Fruit fly (Drosophila melanogaster) whole organism, embryonic: ENCODE results near the gene armi.

ENCODE experiments used
- Bdp1 ChIP-seq: fragments of 200-800 bp; sonication (Bioruptor generic); optimal IDR thresholded peaks from 3 replicates; lab custom pipeline; 2016; ENCODE audit warnings: missing biosample characterization, missing genetic modification characterization
- Bgb ChIP-seq: fragments of 200-800 bp; sonication (Bioruptor generic); IDR thresholded peaks from 2 replicates; pipeline ENCODE4 v1.3.6; 2022; ENCODE audit warnings: missing biosample characterization, missing genetic modification characterization; ENCODE audit not compliant: partially characterized antibody
- Blimp-1 ChIP-seq: fragments of 200-800 bp; sonication (Bioruptor generic); optimal IDR thresholded peaks from 3 replicates; lab custom pipeline; 2018; ENCODE audit warnings: missing biosample characterization, missing genetic modification characterization, mild to moderate bottlenecking, moderate library complexity, missing genetic modification reagents
- CG11085 ChIP-seq: fragments of 200-800 bp; sonication (Bioruptor generic); IDR thresholded peaks from 2 replicates; pipeline ENCODE4 v1.3.6; 2022; ENCODE audit warnings: missing biosample characterization, missing genetic modification characterization
- CG11723 ChIP-seq: fragments of 200-800 bp; sonication (Bioruptor generic); optimal IDR thresholded peaks from 2 replicates; lab custom pipeline; 2017; ENCODE audit warnings: missing biosample characterization, mild to moderate bottlenecking, missing genetic modification characterization
- CG12744 ChIP-seq: fragments of 200-800 bp; sonication (Bioruptor generic); optimal IDR thresholded peaks from 2 replicates; lab custom pipeline; 2016; ENCODE audit warnings: missing biosample characterization, missing genetic modification characterization
- CG12769 ChIP-seq: fragments of 200-800 bp; sonication (Bioruptor generic); optimal IDR thresholded peaks from 2 replicates; lab custom pipeline; 2019; ENCODE audit warnings: missing biosample characterization, mild to moderate bottlenecking, missing genetic modification characterization, moderate library complexity
- CG13775 ChIP-seq: fragments of 200-800 bp; sonication (Bioruptor generic); optimal IDR thresholded peaks from 3 replicates; lab custom pipeline; 2017; ENCODE audit warnings: missing biosample characterization, mild to moderate bottlenecking, missing genetic modification characterization
- CG14860 ChIP-seq: fragments of 200-800 bp; sonication (Bioruptor generic); IDR thresholded peaks from 3 replicates; pipeline ENCODE4 v1.3.6; 2022; ENCODE audit warnings: missing biosample characterization, missing genetic modification characterization; ENCODE audit not compliant: partially characterized antibody
- CG15073 ChIP-seq: fragments of 200-800 bp; sonication (Bioruptor generic); optimal IDR thresholded peaks from 2 replicates; lab custom pipeline; 2016; ENCODE audit warnings: missing biosample characterization, missing genetic modification characterization
- CG16813 ChIP-seq: fragments of 200-800 bp; sonication (Bioruptor generic); IDR thresholded peaks from 3 replicates; pipeline ENCODE4 v1.3.6; 2022; ENCODE audit warnings: missing biosample characterization, missing genetic modification characterization; ENCODE audit not compliant: partially characterized antibody
- CG17328 ChIP-seq: fragments of 200-800 bp; sonication (Bioruptor generic); IDR thresholded peaks from 2 replicates; pipeline ENCODE4 v1.3.6; 2022; ENCODE audit warnings: missing biosample characterization, missing genetic modification characterization
- CG31224 ChIP-seq: fragments of 200-800 bp; sonication (Bioruptor generic); IDR thresholded peaks from 2 replicates; pipeline ENCODE4 v1.3.6; 2022; ENCODE audit warnings: missing biosample characterization, missing genetic modification characterization
- CG3163 ChIP-seq: fragments of 200-800 bp; sonication (Bioruptor generic); optimal IDR thresholded peaks from 3 replicates; lab custom pipeline; 2016; ENCODE audit warnings: missing biosample characterization, missing genetic modification characterization
- CG32767 ChIP-seq: fragments of 200-800 bp; sonication (Bioruptor generic); IDR thresholded peaks from 2 replicates; pipeline ENCODE4 v1.3.6; 2022; ENCODE audit warnings: missing biosample characterization, missing genetic modification characterization
- CG33213 ChIP-seq: fragments of 200-800 bp; sonication (Bioruptor generic); optimal IDR thresholded peaks from 3 replicates; lab custom pipeline; 2016; ENCODE audit warnings: missing biosample characterization, missing genetic modification characterization
- CG34224 ChIP-seq: fragments of 200-800 bp; sonication (Bioruptor generic); IDR thresholded peaks from 3 replicates; pipeline ENCODE4 v1.3.6; 2022; ENCODE audit warnings: missing biosample characterization, missing genetic modification characterization; ENCODE audit not compliant: partially characterized antibody
- CG4360 ChIP-seq: fragments of 200-800 bp; sonication (Bioruptor generic); IDR thresholded peaks from 2 replicates; pipeline ENCODE4 v1.3.6; 2022; ENCODE audit warnings: missing biosample characterization, missing genetic modification characterization
- CG7963 ChIP-seq: fragments of 200-800 bp; sonication (Bioruptor generic); IDR thresholded peaks from 3 replicates; pipeline ENCODE4 v1.3.6; 2022; ENCODE audit warnings: missing biosample characterization, missing genetic modification characterization; ENCODE audit not compliant: partially characterized antibody
- CG8290 ChIP-seq, 3 experiments: fragments of 200-800 bp; sonication (Bioruptor generic); optimal IDR thresholded peaks; 2 replicates each; lab custom pipeline; 2016 to 2019; ENCODE audit warnings: missing biosample characterization in 3 of 3, missing genetic modification characterization in 3 of 3, mild to moderate bottlenecking in 2 of 3, moderate library complexity in 1 of 3
- CG8359 ChIP-seq: fragments of 200-800 bp; sonication (Bioruptor generic); optimal IDR thresholded peaks from 2 replicates; lab custom pipeline; 2017; ENCODE audit warnings: missing biosample characterization, mild to moderate bottlenecking, missing genetic modification characterization, borderline replicate concordance
- CG9797 ChIP-seq: fragments of 200-800 bp; sonication (Bioruptor generic); optimal IDR thresholded peaks from 3 replicates; lab custom pipeline; 2018; ENCODE audit warnings: missing biosample characterization, mild to moderate bottlenecking, missing genetic modification characterization
- D ChIP-seq, 2 experiments: fragments of 200-800 bp in 1 of 2; fragments of >200 bp in 1 of 2; sonication (Bioruptor generic) in 1 of 2; optimal IDR thresholded peaks; 2 replicates in 1 of 2; 3 replicates in 1 of 2; lab custom pipeline; 2017; ENCODE audit warnings: mild to moderate bottlenecking in 1 of 2, missing biosample characterization in 1 of 2, missing genetic modification characterization in 1 of 2, missing genetic modification reagents in 1 of 2
- Dbx ChIP-seq: fragments of 200-800 bp; sonication (Bioruptor generic); IDR thresholded peaks from 3 replicates; pipeline ENCODE4 v1.3.6; 2022; ENCODE audit warnings: missing biosample characterization, missing genetic modification characterization
- Dek ChIP-seq: fragments of 200-800 bp; sonication (Bioruptor generic); optimal IDR thresholded peaks from 3 replicates; lab custom pipeline; 2019; ENCODE audit warnings: missing biosample characterization, mild to moderate bottlenecking, missing genetic modification characterization, moderate library complexity
- HLH3B ChIP-seq: fragments of 200-800 bp; sonication (Bioruptor generic); IDR thresholded peaks from 2 replicates; pipeline ENCODE4 v1.3.6; 2022; ENCODE audit warnings: missing biosample characterization, missing genetic modification characterization
- HLH4C ChIP-seq: fragments of 200-800 bp; sonication (Bioruptor generic); IDR thresholded peaks from 3 replicates; pipeline ENCODE4 v1.3.6; 2022; ENCODE audit warnings: missing biosample characterization, missing genetic modification characterization; ENCODE audit not compliant: partially characterized antibody
- Hmr ChIP-seq: fragments of 200-800 bp; sonication (Bioruptor generic); optimal IDR thresholded peaks from 3 replicates; lab custom pipeline; 2017; ENCODE audit warnings: mild to moderate bottlenecking, missing biosample characterization, missing genetic modification reagents, missing genetic modification characterization
- PHDP ChIP-seq: fragments of 200-800 bp; sonication (Bioruptor generic); optimal IDR thresholded peaks from 3 replicates; lab custom pipeline; 2018; ENCODE audit warnings: missing biosample characterization, mild to moderate bottlenecking, missing genetic modification characterization, moderate library complexity
- Stat92E ChIP-seq, 3 experiments: fragments of >200 bp in 2 of 3; fragments of 200-800 bp in 1 of 3; sonication (Bioruptor generic) in 1 of 3; optimal IDR thresholded peaks; 2 replicates each; lab custom pipeline; 2017 to 2019; ENCODE audit warnings: missing biosample characterization in 3 of 3, missing genetic modification characterization in 3 of 3, mild to moderate bottlenecking in 1 of 3, moderate library complexity in 1 of 3
- cwo ChIP-seq: fragments of 200-800 bp; sonication (Bioruptor generic); optimal IDR thresholded peaks from 3 replicates; lab custom pipeline; 2017; ENCODE audit warnings: missing biosample characterization, missing genetic modification characterization, mild to moderate bottlenecking, moderate library complexity, missing genetic modification reagents
- dmrt99B ChIP-seq: fragments of 200-800 bp; sonication (Bioruptor generic); optimal IDR thresholded peaks from 2 replicates; lab custom pipeline; 2018; ENCODE audit warnings: missing biosample characterization, mild to moderate bottlenecking, missing genetic modification characterization, moderate library complexity
- gfzf ChIP-seq: fragments of 200-800 bp; sonication (Bioruptor generic); optimal IDR thresholded peaks from 2 replicates; lab custom pipeline; 2016; ENCODE audit warnings: missing biosample characterization, mild to moderate bottlenecking, missing genetic modification characterization, moderate library complexity
- gsb ChIP-seq: fragments of 200-800 bp; sonication (Bioruptor generic); IDR thresholded peaks from 2 replicates; pipeline ENCODE4 v1.3.6; 2022; ENCODE audit warnings: missing biosample characterization, missing genetic modification characterization
- ham ChIP-seq: fragments of 200-800 bp; sonication (Bioruptor generic); IDR thresholded peaks from 2 replicates; pipeline ENCODE4 v1.3.6; 2022; ENCODE audit warnings: missing biosample characterization, missing genetic modification characterization
- kni ChIP-seq: fragments of 200-800 bp; sonication (Bioruptor generic); optimal IDR thresholded peaks from 3 replicates; lab custom pipeline; 2017; ENCODE audit warnings: mild to moderate bottlenecking, missing biosample characterization, missing genetic modification reagents, missing genetic modification characterization
- lola ChIP-seq, 3 experiments: fragments of >200 bp in 2 of 3; fragments of 200-800 bp in 1 of 3; sonication (Bioruptor generic) in 1 of 3; optimal IDR thresholded peaks; 2 replicates each; lab custom pipeline; 2017 to 2019; ENCODE audit warnings: missing biosample characterization in 3 of 3, missing genetic modification characterization in 3 of 3, mild to moderate bottlenecking in 1 of 3, moderate library complexity in 1 of 3
- lov ChIP-seq, 2 experiments: fragments of 200-800 bp in 1 of 2; fragments of >200 bp in 1 of 2; sonication (Bioruptor generic) in 1 of 2; IDR thresholded peaks in 1 of 2; optimal IDR thresholded peaks in 1 of 2; 2 replicates in 1 of 2; 3 replicates in 1 of 2; pipeline versions ENCODE4 v1.3.6 to Lab custom; 2017 to 2022; ENCODE audit warnings: missing biosample characterization in 1 of 2, missing genetic modification characterization in 1 of 2
- mam ChIP-seq: fragments of 200-800 bp; sonication (Bioruptor generic); optimal IDR thresholded peaks from 3 replicates; lab custom pipeline; 2016; ENCODE audit warnings: missing biosample characterization, missing genetic modification characterization
- onecut ChIP-seq: fragments of 200-800 bp; sonication (Bioruptor generic); IDR thresholded peaks from 2 replicates; pipeline ENCODE4 v1.3.6; 2022; ENCODE audit warnings: missing biosample characterization, missing genetic modification characterization
- pzg ChIP-seq: fragments of 200-800 bp; sonication (Bioruptor generic); optimal IDR thresholded peaks from 3 replicates; lab custom pipeline; 2018; ENCODE audit warnings: missing biosample characterization, mild to moderate bottlenecking, missing genetic modification characterization, moderate library complexity
- salm ChIP-seq: fragments of 200-800 bp; sonication (Bioruptor generic); optimal IDR thresholded peaks from 2 replicates; lab custom pipeline; 2018; ENCODE audit warnings: missing biosample characterization, mild to moderate bottlenecking, missing genetic modification characterization
- sens ChIP-seq: fragments of 200-800 bp; sonication (Bioruptor generic); peaks from one replicate; lab custom pipeline; 2016; ENCODE audit warnings: missing biosample characterization, missing genetic modification characterization
- sna ChIP-seq: fragments of 200-800 bp; sonication (Bioruptor generic); IDR thresholded peaks from 2 replicates; pipeline ENCODE4 v1.3.6; 2022; ENCODE audit warnings: missing biosample characterization, missing genetic modification characterization; ENCODE audit not compliant: partially characterized antibody
- sr ChIP-seq: fragments of 200-800 bp; sonication (Bioruptor generic); IDR thresholded peaks from 3 replicates; pipeline ENCODE4 v1.3.6; 2022; ENCODE audit warnings: missing biosample characterization, missing genetic modification characterization
- trem ChIP-seq: fragments of 200-800 bp; optimal IDR thresholded peaks from 3 replicates; lab custom pipeline; 2019; ENCODE audit warnings: missing biosample characterization, mild to moderate bottlenecking, missing genetic modification characterization, moderate library complexity
- tup ChIP-seq: fragments of 200-800 bp; sonication (Bioruptor generic); optimal IDR thresholded peaks from 2 replicates; lab custom pipeline; 2016; ENCODE audit warnings: missing biosample characterization, mild to moderate bottlenecking, missing genetic modification characterization, moderate library complexity

The armi gene

DNA sequence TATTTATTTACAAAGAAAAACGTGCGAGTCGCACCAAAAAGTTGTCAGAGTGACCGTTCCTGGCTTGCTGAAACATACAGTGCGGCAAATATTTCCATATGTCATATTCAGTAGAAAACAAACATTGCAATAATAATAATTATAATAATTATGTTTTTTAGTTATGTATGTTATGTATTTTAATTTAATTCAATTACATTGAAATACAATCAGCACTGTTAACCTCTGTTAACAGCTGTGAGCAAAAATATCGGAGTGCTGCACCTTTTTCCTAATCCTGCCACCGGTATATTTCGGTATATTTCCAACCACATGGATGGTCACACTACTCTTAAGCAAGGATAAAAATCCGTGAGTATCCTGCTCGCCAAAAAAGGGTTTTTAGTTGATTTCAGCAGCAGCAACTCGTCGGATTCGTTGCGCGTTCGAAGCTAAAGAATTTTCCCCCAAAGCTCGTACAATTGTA is 11.0 kb downstream of the armi start, which contains the start of the genes CG32267 and CG42324 (continued):
- TF ChIP-seq ham (no peak), PHDP (tag; lab: Kevin White, UChicago) (no peak), cwo (no peak), CG14860 (GFP tag; lab: Robert Waterston, UW) (no peak), HLH4C (GFP tag; lab: Robert Waterston, UW) (no peak), CG8290 (GFP tag; optimal IDR thresholded peaks at IDR 0.05; lab: Kevin White, UChicago) (no peak), CG8290 (tag; optimal IDR thresholded peaks at IDR 0.05; lab: Kevin White, UChicago) (no peak), CG31224 (GFP tag; lab: Robert Waterston, UW) (no peak), salm (tag; lab: Kevin White, UChicago) (no peak), CG11723 (no peak), CG34224 (GFP tag; lab: Robert Waterston, UW) (no peak), dmrt99B (no peak), Stat92E (GFP tag; optimal IDR thresholded peaks at IDR 0.05; lab: Kevin White, UChicago) (no peak), sr (no peak), CG11085 (GFP tag; lab: Robert Waterston, UW) (no peak), CG12744 (no peak), CG15073 (GFP tag; lab: Kevin White, UChicago) (no peak), CG17328 (GFP tag; lab: Robert Waterston, UW) (no peak), tup (GFP tag; lab: Kevin White, UChicago) (no peak), CG3163 (no peak), kni (no peak), onecut (GFP tag; lab: Robert Waterston, UW) (no peak), CG33213 (peak; percentile 25), lola (GFP tag; optimal IDR thresholded peaks at IDR 0.05; lab: Kevin White, UChicago) (no peak), CG16813 (0 out of 3 replicates have a peak, but pooled peaks have one; percentile 21), CG4360 (GFP tag; lab: Robert Waterston, UW) (no peak), Hmr (GFP tag; lab: Kevin White, UChicago) (no peak), pzg (GFP tag; lab: Kevin White, UChicago) (peak; percentile 79), D (optimal IDR thresholded peaks at IDR 0.05; lab: Kevin White, UChicago) (no peak), D (GFP tag; optimal IDR thresholded peaks at IDR 0.05; lab: Kevin White, UChicago) (no peak), CG32767 (GFP tag; lab: Robert Waterston, UW) (no peak), CG13775 (GFP tag; lab: Kevin White, UChicago) (no peak), CG8359 (GFP tag; lab: Kevin White, UChicago) (no peak), sna (GFP tag; lab: Robert Waterston, UW) (no peak), gsb (GFP tag; lab: Robert Waterston, UW) (no peak), Bgb (GFP tag; lab: Robert Waterston, UW) (0 out of 2 replicates have a peak, but pooled peaks have one; percentile 6), CG7963 (GFP tag; lab: Robert Waterston, UW) (no peak), gfzf (GFP tag; lab: Kevin White, UChicago) (peak; percentile 78), Dek (tag; lab: Kevin White, UChicago) (no peak), Blimp-1 (no peak), Dbx (GFP tag; lab: Robert Waterston, UW) (no peak), trem (tag; lab: Kevin White, UChicago) (no peak), HLH3B (GFP tag; lab: Robert Waterston, UW) (no peak), Bdp1 (GFP tag; lab: Kevin White, UChicago) (no peak), CG12769 (tag; lab: Kevin White, UChicago) (no peak), lov (optimal IDR thresholded peaks at IDR 0.05; lab: Kevin White, UChicago) (no peak), lov (GFP tag; IDR thresholded peaks at IDR 0.05; lab: Robert Waterston, UW) (no peak), mam (GFP tag; lab: Kevin White, UChicago) (no peak), CG9797 (GFP tag; lab: Kevin White, UChicago) (peak; percentile 79), sens (GFP tag; lab: Kevin White, UChicago) (no peak)
